Worm (Caenorhabditis elegans): ENCODE measurements around the gene mrp-1.

- TF ChIP-seq nhr-28 (tag; optimal IDR thresholded peaks at IDR 0.05): no peak
- TF ChIP-seq nhr-12 (tag; optimal IDR thresholded peaks at IDR 0.05): no peak
- TF ChIP-seq tbx-2 (tag; optimal IDR thresholded peaks at IDR 0.05): no peak
- peak; percentile 35 for TF ChIP-seq jun-1 (tag; optimal IDR thresholded peaks at IDR 0.05)
- peak; percentile 9 for TF ChIP-seq dsc-1 (tag; optimal IDR thresholded peaks at IDR 0.05)
- no peak for TF ChIP-seq snpc-4 (tag; optimal IDR thresholded peaks at IDR 0.05)
Measured at ce11 chrX:600671-601070, 13.0 kb upstream of the mrp-1 start.

Measured in whole organism, L1 larva.